Worm (Caenorhabditis elegans): ENCODE results near the gene B0035.21.

- no peak for TF ChIP-seq aptf-3 (GFP tag; IDR thresholded peaks at IDR 0.05)
- no peak for TF ChIP-seq B0336.3 (GFP tag; IDR thresholded peaks at IDR 0.05)
- TF ChIP-seq F39B2.1 (GFP tag; IDR thresholded peaks at IDR 0.05): peak; percentile 85
- TF ChIP-seq snpc-4 (GFP tag; optimal IDR thresholded peaks at IDR 0.05): no peak
- no peak for TF ChIP-seq snpc-4 (tag; optimal IDR thresholded peaks at IDR 0.05)
- no peak for TF ChIP-seq attf-5 (GFP tag; optimal IDR thresholded peaks at IDR 0.05)
- no peak for TF ChIP-seq ceh-100 (GFP tag; IDR thresholded peaks at IDR 0.05)
- TF ChIP-seq ama-1 (optimal IDR thresholded peaks at IDR 0.05): no peak
- no peak for TF ChIP-seq ama-1 (GFP tag; optimal IDR thresholded peaks at IDR 0.05)
- TF ChIP-seq Y79H2A.3 (GFP tag; conservative IDR thresholded peaks at IDR 0.05): 0 out of 2 replicates have a peak, but pooled peaks have one; percentile 73
Measured at ce11 chrIV:11326939-11327565, at the start of gene B0035.21.

Data from whole organism, young adult.